Worm (Caenorhabditis elegans): Measurements from ENCODE around the gene ZC155.2.

The ZC155.2 gene

DNA sequence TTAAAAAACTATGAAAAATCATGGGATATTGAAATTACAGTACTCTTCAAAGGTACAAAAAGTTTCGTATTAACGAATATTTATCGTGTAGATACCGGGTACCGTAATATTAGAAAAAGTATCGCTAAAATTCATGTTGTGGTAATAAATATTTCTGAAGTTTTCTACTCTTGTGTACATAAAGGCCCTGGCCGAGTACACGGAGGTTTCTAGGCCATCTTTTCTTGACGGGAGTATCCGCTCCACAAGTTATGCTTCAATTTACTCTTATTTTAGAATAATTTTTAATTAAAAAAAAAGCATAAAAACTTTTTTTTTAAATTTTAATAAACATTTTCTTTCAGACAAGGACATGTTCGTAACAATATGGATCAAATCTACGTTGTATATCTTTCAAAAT lies 14.4 kb downstream of the ZC155.2 start:
- no peak for TF ChIP-seq ceh-16 (tag; optimal IDR thresholded peaks at IDR 0.05)
- no peak for TF ChIP-seq unc-39 (tag; optimal IDR thresholded peaks at IDR 0.05)
- no peak for TF ChIP-seq mdl-1 (tag; optimal IDR thresholded peaks at IDR 0.05)
- TF ChIP-seq sma-3 (GFP tag; optimal IDR thresholded peaks at IDR 0.05): no peak

DNA sequence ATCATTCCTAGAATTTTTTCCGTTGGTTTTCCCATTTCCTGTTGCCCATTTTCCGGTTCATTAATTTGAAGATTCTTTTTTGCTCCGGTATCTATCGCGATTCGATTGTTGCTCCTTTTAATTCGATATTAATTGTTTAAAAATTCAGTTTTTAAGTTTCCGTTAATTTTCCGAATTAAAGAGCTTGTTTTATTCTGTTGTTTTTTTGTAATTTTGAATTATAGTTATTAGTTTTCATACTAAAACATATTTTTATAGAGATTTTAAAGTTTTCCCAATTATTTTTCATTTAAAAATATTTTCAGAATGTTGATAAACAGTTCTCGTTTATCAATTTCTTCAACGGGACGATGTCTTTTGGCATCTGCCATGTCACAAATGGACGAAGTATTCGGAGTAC lies 15.5 kb downstream of the ZC155.2 start, which contains the start of gene mrps-26:
Gene mrps-26 (plus strand): TSS at position 301 of the 400 bp plus-strand sequence.
- TF ChIP-seq ceh-16 (tag; optimal IDR thresholded peaks at IDR 0.05) (no peak), gmeb-1 (tag; optimal IDR thresholded peaks at IDR 0.05) (no peak), snpc-4 (tag; optimal IDR thresholded peaks at IDR 0.05) (no peak), ama-1 (optimal IDR thresholded peaks at IDR 0.05) (no peak), nhr-237 (tag; optimal IDR thresholded peaks at IDR 0.05) (no peak), sma-3 (GFP tag; optimal IDR thresholded peaks at IDR 0.05) (no peak), sma-9 (GFP tag; optimal IDR thresholded peaks at IDR 0.05) (no peak), sma-9 (tag; optimal IDR thresholded peaks at IDR 0.05) (no peak), peb-1 (tag; optimal IDR thresholded peaks at IDR 0.05) (no peak), nhr-11 (tag; optimal IDR thresholded peaks at IDR 0.05) (no peak), lin-11 (tag; optimal IDR thresholded peaks at IDR 0.05) (no peak), Y55F3AM.14 (GFP tag; optimal IDR thresholded peaks at IDR 0.05) (no peak), nhr-10 (tag; optimal IDR thresholded peaks at IDR 0.05) (no peak), mbf-1 (tag; optimal IDR thresholded peaks at IDR 0.05) (no peak), dmd-4 (tag; optimal IDR thresholded peaks at IDR 0.05) (no peak), alr-1 (tag; optimal IDR thresholded peaks at IDR 0.05) (no peak), lin-39 (tag; optimal IDR thresholded peaks at IDR 0.05) (no peak), elt-1 (tag; optimal IDR thresholded peaks at IDR 0.05) (no peak), ztf-11 (tag; optimal IDR thresholded peaks at IDR 0.05) (no peak), C34F6.9 (tag; optimal IDR thresholded peaks at IDR 0.05) (no peak)

DNA sequence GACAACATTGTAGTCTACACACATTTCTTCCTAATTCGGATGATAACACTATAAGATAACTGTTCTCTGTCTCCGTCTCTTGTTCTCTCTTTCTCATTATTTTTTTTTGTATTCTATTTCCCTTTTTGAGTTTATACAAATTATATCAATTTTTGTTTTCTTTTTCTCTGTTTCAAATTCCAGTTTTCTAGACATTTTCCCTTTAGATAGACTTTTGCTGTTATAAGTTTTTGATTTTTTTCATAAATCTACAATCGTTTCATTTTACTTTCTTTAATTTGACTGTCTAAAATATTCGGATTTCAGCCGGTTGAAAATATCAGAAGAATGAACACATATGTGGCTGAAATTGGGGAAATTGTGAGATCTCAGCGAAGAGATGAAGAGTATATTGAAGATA lies 17.3 kb downstream of the ZC155.2 start, which contains the start of gene prx-10:
Gene prx-10 (plus strand): TSS at position 301 of the 400 bp plus-strand sequence.
- peak; percentile 13 for TF ChIP-seq fos-1 (tag; optimal IDR thresholded peaks at IDR 0.05)
- TF ChIP-seq lin-39 (tag; optimal IDR thresholded peaks at IDR 0.05): no peak

DNA sequence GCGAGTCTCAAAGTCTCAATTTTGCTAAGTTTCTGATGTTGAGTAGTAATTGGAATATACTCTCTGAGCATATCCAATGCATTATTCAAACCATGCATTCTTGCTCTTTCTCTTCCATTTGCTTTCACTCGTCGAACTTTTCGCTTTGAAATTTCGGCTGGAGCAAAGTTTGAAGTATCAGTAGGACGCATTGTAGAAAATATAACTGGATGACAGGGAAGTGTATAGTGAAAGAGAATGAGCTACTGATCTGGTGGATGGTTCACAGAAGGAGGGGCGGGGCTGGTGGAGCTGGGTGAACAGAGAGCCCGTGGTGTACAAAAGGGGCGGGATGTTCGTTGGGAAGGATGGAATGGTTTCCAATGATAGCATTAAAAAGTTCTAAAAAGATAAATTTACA lies 23.1 kb downstream of the ZC155.2 start:
- TF ChIP-seq C34F6.9 (tag; optimal IDR thresholded peaks at IDR 0.05) (no peak), nhr-77 (tag; optimal IDR thresholded peaks at IDR 0.05) (no peak), unc-62 (GFP tag; optimal IDR thresholded peaks at IDR 0.05) (no peak), mbf-1 (tag; optimal IDR thresholded peaks at IDR 0.05) (no peak), ceh-16 (tag; optimal IDR thresholded peaks at IDR 0.05) (no peak), nhr-11 (tag; optimal IDR thresholded peaks at IDR 0.05) (no peak), ztf-4 (tag; optimal IDR thresholded peaks at IDR 0.05) (no peak), aly-2 (tag; optimal IDR thresholded peaks at IDR 0.05) (no peak), gmeb-1 (tag; optimal IDR thresholded peaks at IDR 0.05) (no peak), mdl-1 (tag; optimal IDR thresholded peaks at IDR 0.05) (no peak), nhr-6 (tag; optimal IDR thresholded peaks at IDR 0.05) (no peak), elt-3 (tag; optimal IDR thresholded peaks at IDR 0.05) (no peak), unc-39 (tag; optimal IDR thresholded peaks at IDR 0.05) (no peak), snpc-4 (tag; optimal IDR thresholded peaks at IDR 0.05) (no peak), ama-1 (optimal IDR thresholded peaks at IDR 0.05) (no peak), egl-27 (tag; optimal IDR thresholded peaks at IDR 0.05) (no peak), nhr-25 (tag; optimal IDR thresholded peaks at IDR 0.05) (no peak), nhr-21 (tag; optimal IDR thresholded peaks at IDR 0.05) (no peak), sem-4 (tag; optimal IDR thresholded peaks at IDR 0.05) (no peak)

DNA sequence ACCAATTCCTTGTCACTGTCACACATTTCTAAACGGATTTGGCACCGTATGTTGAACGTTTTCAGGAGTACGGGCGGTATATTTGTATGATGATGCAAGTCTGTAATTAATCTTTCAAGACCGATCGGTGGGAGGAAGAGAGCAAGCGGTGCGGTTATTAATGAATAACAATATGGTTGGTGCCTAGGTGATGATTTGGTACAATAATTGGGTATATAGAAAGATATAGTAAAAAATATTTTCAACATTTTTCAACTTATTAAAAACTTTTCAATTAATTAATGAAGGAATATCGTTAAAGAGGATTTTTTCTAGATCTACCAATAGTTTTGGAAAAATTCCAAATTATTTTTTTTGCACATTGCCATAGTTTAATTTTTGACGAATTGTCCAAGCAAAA lies 25.8 kb downstream of the ZC155.2 start, which contains the start of gene cnd-1:
Gene cnd-1 (minus strand): TSS at position 101 of the 400 bp plus-strand sequence.
- TF ChIP-seq nhr-6 (tag; optimal IDR thresholded peaks at IDR 0.05) (no peak), C34F6.9 (tag; optimal IDR thresholded peaks at IDR 0.05) (no peak), nhr-129 (tag; optimal IDR thresholded peaks at IDR 0.05) (no peak), fos-1 (tag; optimal IDR thresholded peaks at IDR 0.05) (no peak), nhr-12 (tag; optimal IDR thresholded peaks at IDR 0.05) (no peak), ztf-4 (tag; optimal IDR thresholded peaks at IDR 0.05) (no peak)

DNA sequence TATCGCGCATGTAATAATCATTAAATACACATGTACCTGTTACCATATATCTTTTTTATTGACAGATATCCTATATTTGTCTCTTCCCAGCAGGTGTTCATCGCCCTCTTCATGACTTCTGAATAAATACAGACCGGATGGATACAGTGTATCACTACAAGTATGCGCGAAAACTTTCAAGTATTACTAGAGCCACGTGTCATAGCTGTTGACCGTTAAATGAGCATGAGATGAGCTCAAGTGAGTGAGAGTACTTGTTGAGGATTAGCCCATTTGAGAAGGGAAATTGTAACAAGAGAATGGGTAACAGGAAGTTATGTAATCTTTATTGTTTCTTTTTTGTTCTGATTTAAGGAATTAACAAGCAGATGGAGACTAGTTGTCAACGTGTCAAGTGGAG lies 26.3 kb downstream of the ZC155.2 start:
- no peak for TF ChIP-seq ztf-4 (tag; optimal IDR thresholded peaks at IDR 0.05)
